Worm (Caenorhabditis elegans) whole organism, young adult: Measurements from ENCODE around the gene mab-10.

Experiments
- B0019.2 ChIP-seq: fragments of 200-800 bp; sonication (Bioruptor generic); conservative IDR thresholded peaks from 2 replicates; pipeline ENCODE4 v1.3.6; 2022; ENCODE audit warnings: missing genetic modification reagents, missing genetic modification characterization, missing compliant biosample characterization
- F49E8.2 ChIP-seq: sonication (generic microtip); optimal IDR thresholded peaks from 3 replicates; lab custom pipeline; 2017; ENCODE audit warnings: missing genetic modification characterization, mild to moderate bottlenecking, missing compliant biosample characterization, antibody characterized with exemption, moderate library complexity; ENCODE audit not compliant: insufficient read depth
- Y79H2A.3 ChIP-seq: fragments of 200-800 bp; sonication (Bioruptor generic); conservative IDR thresholded peaks from 2 replicates; pipeline ENCODE4 v1.3.6; 2022; ENCODE audit warnings: missing genetic modification reagents, missing genetic modification characterization, missing compliant biosample characterization
- ama-1 ChIP-seq, 3 experiments: fragments of 150-350 bp in 1 of 3; sonication (generic microtip) in 2 of 3; optimal IDR thresholded peaks; 2 replicates each; lab custom pipeline; 2014 to 2018; ENCODE audit warnings: missing biosample characterization in 2 of 3, missing genetic modification characterization in 2 of 3, missing genetic modification reagents in 2 of 3
- athp-1 ChIP-seq: sonication (generic microtip); optimal IDR thresholded peaks from 2 replicates; lab custom pipeline; 2017; ENCODE audit warnings: mild to moderate bottlenecking, missing genetic modification characterization, missing compliant biosample characterization
- ceh-100 ChIP-seq: fragments of 200-800 bp; sonication (Bioruptor generic); IDR thresholded peaks from 2 replicates; pipeline ENCODE4 v1.3.6; 2022; ENCODE audit warnings: missing genetic modification reagents, missing genetic modification characterization, missing compliant biosample characterization
- madf-6 ChIP-seq: fragments of 200-800 bp; sonication (Bioruptor generic); IDR thresholded peaks from 2 replicates; pipeline ENCODE4 v1.3.6; 2022; ENCODE audit warnings: missing genetic modification reagents, missing genetic modification characterization, missing compliant biosample characterization
- snpc-4 ChIP-seq, 5 experiments: fragments of 150-350 bp in 1 of 5; sonication (generic microtip) in 4 of 5; optimal IDR thresholded peaks; 2 replicates each; lab custom pipeline; 2014 to 2018; ENCODE audit warnings: missing genetic modification characterization in 5 of 5, missing biosample characterization in 3 of 5, antibody characterized with exemption in 2 of 5, mild to moderate bottlenecking in 2 of 5, missing compliant biosample characterization in 2 of 5, missing genotype in 2 of 5, moderate library complexity in 2 of 5, missing genetic modification reagents in 1 of 5
- unc-62 ChIP-seq: fragments of 150-350 bp; optimal IDR thresholded peaks from 2 replicates; lab custom pipeline; 2014; ENCODE audit warnings: missing biosample characterization, missing genetic modification reagents, missing genetic modification characterization

DNA sequence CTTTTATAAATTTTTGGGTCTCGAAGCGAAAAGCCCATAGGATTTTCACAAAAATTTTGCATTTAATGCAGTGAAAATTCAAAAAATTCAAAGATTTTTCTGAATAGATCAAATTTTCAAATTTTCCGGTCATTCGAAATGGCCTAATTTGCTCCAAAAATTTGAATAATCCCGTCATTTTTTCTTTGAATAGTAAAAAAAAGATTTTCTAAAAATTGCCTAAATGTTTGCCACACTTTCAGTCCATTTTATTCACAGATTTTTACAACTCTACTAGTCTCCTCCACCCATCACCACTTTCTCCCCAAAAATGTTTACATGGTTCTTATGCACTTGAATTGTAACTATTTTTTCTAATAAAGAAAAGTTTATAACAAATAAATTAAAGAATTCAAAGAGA, 6.1 kb downstream of the mab-10 start:
- no peak for TF ChIP-seq B0019.2
- no peak for TF ChIP-seq unc-62 (GFP tag; lab: Kevin White, UChicago)
- TF ChIP-seq athp-1 (tag; lab: Kevin White, UChicago): no peak
- no peak for TF ChIP-seq Y79H2A.3 (GFP tag; lab: Robert Waterston, UW)
- TF ChIP-seq ama-1 (optimal IDR thresholded peaks at IDR 0.05; lab: Kevin White, UChicago): no peak
- TF ChIP-seq ama-1 (GFP tag; optimal IDR thresholded peaks at IDR 0.05; lab: Kevin White, UChicago): no peak
- no peak for TF ChIP-seq snpc-4 (GFP tag; optimal IDR thresholded peaks at IDR 0.05; lab: Kevin White, UChicago)
- no peak for TF ChIP-seq snpc-4 (tag; optimal IDR thresholded peaks at IDR 0.05; lab: Kevin White, UChicago)
- no peak for TF ChIP-seq ceh-100 (GFP tag; lab: Robert Waterston, UW)
- no peak for TF ChIP-seq madf-6 (GFP tag; lab: Robert Waterston, UW)
- no peak for TF ChIP-seq F49E8.2 (tag; lab: Kevin White, UChicago)
